Worm (Caenorhabditis elegans) whole organism, early embryonic: ENCODE data around the gene C01B10.7.

Source experiments
- B0310.2 ChIP-seq: sonication (generic microtip); optimal IDR thresholded peaks from 2 replicates; lab custom pipeline; 2016; ENCODE audit warnings: mild to moderate bottlenecking, missing genetic modification characterization, missing compliant biosample characterization
- F13C5.2 ChIP-seq: sonication (generic microtip); optimal IDR thresholded peaks from 2 replicates; lab custom pipeline; 2017; ENCODE audit warnings: mild to moderate bottlenecking, missing genetic modification characterization, inconsistent platforms, missing compliant biosample characterization
- aly-1 ChIP-seq: sonication (generic microtip); optimal IDR thresholded peaks from 2 replicates; lab custom pipeline; 2016; ENCODE audit warnings: missing genetic modification characterization, missing compliant biosample characterization
- ama-1 ChIP-seq: fragments of 150-350 bp; optimal IDR thresholded peaks from 2 replicates; lab custom pipeline; 2014
- ceh-13 ChIP-seq: fragments of 200-800 bp; sonication (Bioruptor generic); optimal IDR thresholded peaks from 2 replicates; lab custom pipeline; 2018; ENCODE audit warnings: mild to moderate bottlenecking, missing genetic modification characterization, missing compliant biosample characterization
- ceh-36 ChIP-seq: sonication (generic microtip); optimal IDR thresholded peaks from 2 replicates; lab custom pipeline; 2016; ENCODE audit warnings: missing genetic modification characterization, inconsistent platforms, missing compliant biosample characterization
- ets-7 ChIP-seq: sonication (generic microtip); optimal IDR thresholded peaks from 2 replicates; lab custom pipeline; 2016; ENCODE audit warnings: missing genotype, missing genetic modification characterization, missing compliant biosample characterization
- flt-1 ChIP-seq: fragments of 200-800 bp; sonication (Bioruptor generic); IDR thresholded peaks from 2 replicates; pipeline ENCODE4 v1.3.6; 2022; ENCODE audit warnings: missing genetic modification characterization, missing compliant biosample characterization
- hmbx-1 ChIP-seq: sonication (generic microtip); optimal IDR thresholded peaks from 2 replicates; lab custom pipeline; 2016; ENCODE audit warnings: mild to moderate bottlenecking, missing genetic modification characterization, missing compliant biosample characterization
- hmg-4 ChIP-seq: fragments of 200-800 bp; sonication (Bioruptor generic); optimal IDR thresholded peaks from 2 replicates; lab custom pipeline; 2018; ENCODE audit warnings: mild to moderate bottlenecking, missing genetic modification characterization, missing compliant biosample characterization
- hnd-1 ChIP-seq: sonication (generic microtip); optimal IDR thresholded peaks from 2 replicates; lab custom pipeline; 2016; ENCODE audit warnings: missing genetic modification characterization, missing compliant biosample characterization
- pes-1 ChIP-seq: fragments of 200-800 bp; sonication (Bioruptor generic); IDR thresholded peaks from 2 replicates; pipeline ENCODE4 v1.3.6; 2022; ENCODE audit warnings: missing genetic modification reagents, missing genetic modification characterization, missing compliant biosample characterization
- scrt-1 ChIP-seq: fragments of 200-800 bp; sonication (Bioruptor generic); IDR thresholded peaks from 2 replicates; pipeline ENCODE4 v1.3.6; 2022; ENCODE audit warnings: missing genetic modification characterization, missing compliant biosample characterization
- sea-1 ChIP-seq: fragments of 200-800 bp; sonication (Bioruptor generic); conservative IDR thresholded peaks from 2 replicates; pipeline ENCODE4 v1.3.6; 2022; ENCODE audit warnings: missing genetic modification characterization, missing compliant biosample characterization
- tbx-11 ChIP-seq: fragments of 200-800 bp; sonication (Bioruptor generic); IDR thresholded peaks from 2 replicates; pipeline ENCODE4 v1.3.6; 2022; ENCODE audit warnings: missing genetic modification characterization, missing compliant biosample characterization
- tbx-37 ChIP-seq: fragments of 200-800 bp; sonication (Bioruptor generic); conservative IDR thresholded peaks from 2 replicates; pipeline ENCODE4 v1.3.6; 2022; ENCODE audit warnings: missing genetic modification reagents, missing genetic modification characterization, missing compliant biosample characterization
- tra-4 ChIP-seq: sonication (generic microtip); optimal IDR thresholded peaks from 2 replicates; lab custom pipeline; 2017; ENCODE audit warnings: missing genetic modification characterization, missing compliant biosample characterization

The C01B10.7 gene

DNA sequence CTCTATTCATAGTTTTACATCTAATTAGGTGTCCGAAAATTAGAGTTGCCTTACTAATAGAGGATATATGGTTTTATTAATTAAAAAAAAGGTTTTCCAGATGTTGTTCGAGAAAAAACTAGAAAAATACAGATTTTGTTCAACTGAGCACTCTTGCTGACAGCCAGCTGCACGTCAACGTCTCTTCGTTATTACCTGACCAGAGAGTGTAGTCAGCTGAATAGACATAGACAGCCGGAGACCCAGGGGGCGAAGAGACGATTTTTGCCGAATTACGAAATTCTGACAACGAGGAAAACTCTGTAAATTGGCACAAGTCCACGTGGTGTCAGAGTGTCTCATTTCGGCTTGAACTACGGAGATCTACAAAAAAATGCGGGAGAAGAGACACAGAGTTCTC is 19.7 kb upstream of the C01B10.7 start:
- TF ChIP-seq hmg-4 (no peak), F13C5.2 (no peak), B0310.2 (tag; lab: Kevin White, UChicago) (no peak), flt-1 (GFP tag; lab: Robert Waterston, UW) (no peak), ets-7 (no peak), ceh-13 (GFP tag; lab: Kevin White, UChicago) (no peak), pes-1 (no peak), ceh-36 (tag; lab: Kevin White, UChicago) (no peak), aly-1 (tag; lab: Kevin White, UChicago) (no peak), tbx-11 (GFP tag; lab: Robert Waterston, UW) (no peak), tra-4 (tag; lab: Kevin White, UChicago) (no peak), tbx-37 (GFP tag; lab: Robert Waterston, UW) (no peak), scrt-1 (GFP tag; lab: Robert Waterston, UW) (no peak), sea-1 (no peak), hmbx-1 (no peak), ama-1 (lab: Kevin White, UChicago) (no peak)

DNA sequence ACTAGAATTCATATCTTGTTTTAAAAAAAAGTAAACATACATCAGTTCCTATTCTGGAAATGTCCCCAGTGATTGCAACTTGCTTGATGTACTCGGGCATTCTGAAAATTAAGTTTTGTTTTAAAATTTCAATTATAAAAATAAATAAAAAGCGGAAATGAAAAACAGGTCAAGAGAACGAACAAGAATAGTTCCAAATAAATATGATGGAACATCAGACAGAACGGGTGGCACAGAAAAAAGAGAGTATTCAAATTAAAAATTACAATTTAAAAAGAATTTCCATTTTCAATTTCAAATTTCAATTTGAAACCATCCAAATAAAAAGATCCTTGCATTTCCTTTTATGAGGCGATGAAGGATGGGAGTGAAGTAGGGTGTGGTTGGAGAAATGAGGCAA is 17.1 kb upstream of the C01B10.7 start, which contains the start of gene C01B10.3:
C01B10.3 (minus strand) TSS at position 101 of the 400 bp plus-strand sequence.
- TF ChIP-seq sea-1: no peak
- no peak for TF ChIP-seq flt-1 (GFP tag; lab: Robert Waterston, UW)
- TF ChIP-seq tbx-37 (GFP tag; lab: Robert Waterston, UW): no peak
- no peak for TF ChIP-seq pes-1
- no peak for TF ChIP-seq tbx-11 (GFP tag; lab: Robert Waterston, UW)
- TF ChIP-seq hnd-1: no peak
- TF ChIP-seq tra-4 (tag; lab: Kevin White, UChicago): no peak
- TF ChIP-seq ceh-13 (GFP tag; lab: Kevin White, UChicago): no peak
- TF ChIP-seq aly-1 (tag; lab: Kevin White, UChicago): no peak
- no peak for TF ChIP-seq ets-7
- TF ChIP-seq hmg-4: no peak
- TF ChIP-seq hmbx-1: no peak
- TF ChIP-seq F13C5.2: no peak
- no peak for TF ChIP-seq B0310.2 (tag; lab: Kevin White, UChicago)
- TF ChIP-seq scrt-1 (GFP tag; lab: Robert Waterston, UW): no peak
- TF ChIP-seq ama-1 (lab: Kevin White, UChicago): no peak
- TF ChIP-seq ceh-36 (tag; lab: Kevin White, UChicago): no peak

DNA sequence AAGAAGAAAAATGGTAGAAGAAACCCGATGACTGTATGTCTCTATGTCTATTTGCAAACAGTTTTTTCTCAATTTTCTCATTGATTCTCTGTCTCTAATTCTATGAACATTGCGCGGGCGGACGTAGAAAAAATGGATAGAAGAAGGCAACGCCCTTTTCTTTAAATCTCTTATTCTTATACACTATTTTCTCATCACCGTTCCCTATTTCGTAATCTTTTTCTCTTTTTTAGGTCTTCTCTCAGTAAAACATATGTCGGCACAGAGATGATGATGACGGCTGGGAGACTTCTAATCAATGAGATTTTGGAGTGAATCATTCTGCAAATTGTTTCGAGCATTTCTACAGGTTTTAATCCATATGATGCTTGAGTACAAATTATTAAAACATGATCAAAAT is 16.2 kb upstream of the C01B10.7 start:
- no peak for TF ChIP-seq ceh-13 (GFP tag; lab: Kevin White, UChicago)
- TF ChIP-seq aly-1 (tag; lab: Kevin White, UChicago): no peak
- no peak for TF ChIP-seq ama-1 (lab: Kevin White, UChicago)
- TF ChIP-seq tbx-37 (GFP tag; lab: Robert Waterston, UW): no peak
- TF ChIP-seq pes-1: no peak
- no peak for TF ChIP-seq ceh-36 (tag; lab: Kevin White, UChicago)
- TF ChIP-seq B0310.2 (tag; lab: Kevin White, UChicago): no peak
- TF ChIP-seq ets-7: no peak
- no peak for TF ChIP-seq hmg-4
- no peak for TF ChIP-seq tra-4 (tag; lab: Kevin White, UChicago)
- no peak for TF ChIP-seq F13C5.2
- no peak for TF ChIP-seq flt-1 (GFP tag; lab: Robert Waterston, UW)
- TF ChIP-seq hnd-1: no peak
- no peak for TF ChIP-seq tbx-11 (GFP tag; lab: Robert Waterston, UW)
- no peak for TF ChIP-seq hmbx-1
- TF ChIP-seq sea-1: no peak
- no peak for TF ChIP-seq scrt-1 (GFP tag; lab: Robert Waterston, UW)

DNA sequence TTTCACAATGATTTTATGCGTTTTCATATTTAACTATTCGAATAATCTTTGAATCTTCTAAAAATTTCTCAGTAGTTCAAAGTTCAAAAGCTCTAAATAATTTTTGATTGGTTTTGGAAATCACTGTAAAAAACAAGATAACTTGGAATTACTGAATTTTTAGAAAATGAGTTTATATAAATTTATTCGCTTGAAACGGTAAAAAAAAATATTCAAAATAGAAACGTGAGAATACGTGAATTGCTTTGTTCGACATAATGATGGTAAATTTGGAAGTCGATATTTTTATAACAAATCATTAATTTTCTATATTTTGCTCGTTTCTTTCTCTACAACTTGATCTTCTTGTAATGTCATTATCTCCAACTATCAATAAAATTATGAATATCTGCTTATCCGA is 15.0 kb upstream of the C01B10.7 start, which contains the start of gene C01B10.44:
C01B10.44 (plus strand) TSS at position 301 of the 400 bp plus-strand sequence.
- TF ChIP-seq flt-1 (GFP tag; lab: Robert Waterston, UW): no peak
- TF ChIP-seq pes-1: no peak

DNA sequence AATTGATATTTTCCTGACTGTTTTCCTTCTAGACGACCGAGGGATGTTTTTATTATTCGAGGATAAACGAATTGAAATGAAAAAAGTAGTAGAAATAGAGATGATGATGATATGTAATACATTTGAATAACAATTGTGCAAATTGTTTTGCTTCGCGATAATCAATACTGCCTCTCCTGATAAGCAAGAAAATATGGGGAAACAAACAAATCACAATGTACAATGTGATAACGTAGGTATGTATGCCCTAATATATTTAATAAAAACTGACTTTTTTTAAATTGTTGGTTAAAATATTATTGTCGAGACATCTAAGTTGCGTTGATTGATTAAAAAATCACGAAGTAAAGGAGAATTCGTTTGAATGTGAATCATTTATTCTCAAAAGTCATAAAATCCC is 10.6 kb upstream of the C01B10.7 start, which contains the start of gene cest-5.2:
cest-5.2 (minus strand) TSS at position 128 of the 400 bp plus-strand sequence.
- TF ChIP-seq hmg-4: no peak
- no peak for TF ChIP-seq ceh-13 (GFP tag; lab: Kevin White, UChicago)
- no peak for TF ChIP-seq tbx-11 (GFP tag; lab: Robert Waterston, UW)
- TF ChIP-seq aly-1 (tag; lab: Kevin White, UChicago): no peak
- TF ChIP-seq scrt-1 (GFP tag; lab: Robert Waterston, UW): no peak

DNA sequence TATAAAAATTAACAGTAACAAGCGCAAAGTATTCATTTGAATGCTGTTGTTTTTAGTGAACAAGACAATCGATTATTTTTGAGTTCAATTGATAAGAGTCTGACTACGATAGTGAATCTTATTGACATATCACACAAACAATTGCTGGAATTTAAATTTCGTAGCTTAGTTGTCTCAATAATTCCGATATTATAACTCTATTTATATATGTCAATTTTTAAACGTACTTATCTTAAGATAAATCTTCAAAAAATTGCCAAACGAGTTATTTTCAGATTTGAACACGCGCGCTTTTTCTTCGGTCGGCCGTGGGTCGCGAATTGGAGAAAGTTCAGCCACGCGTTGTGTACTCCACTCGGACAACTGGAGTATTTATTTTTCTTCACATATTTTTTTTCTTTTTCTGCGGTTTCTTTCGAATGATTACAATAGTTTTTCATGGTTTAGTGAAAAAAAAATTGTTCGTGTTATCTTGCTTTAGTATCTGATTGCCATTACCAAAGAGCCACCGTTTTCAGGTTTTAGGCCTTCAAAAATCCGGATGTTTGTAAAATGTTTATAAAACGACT is 6.6 kb upstream of the C01B10.7 start, which contains the start of the genes cest-5.1 and C01B10.9:
cest-5.1 (minus strand) TSS at position 51 of the 569 bp plus-strand sequence.
C01B10.9 (plus strand) TSS at position 519 of the 569 bp plus-strand sequence.
- peak; percentile 26 for TF ChIP-seq F13C5.2
- TF ChIP-seq aly-1 (tag; lab: Kevin White, UChicago): no peak
- no peak for TF ChIP-seq tra-4 (tag; lab: Kevin White, UChicago)
- TF ChIP-seq tbx-37 (GFP tag; lab: Robert Waterston, UW): peak; percentile 71

DNA sequence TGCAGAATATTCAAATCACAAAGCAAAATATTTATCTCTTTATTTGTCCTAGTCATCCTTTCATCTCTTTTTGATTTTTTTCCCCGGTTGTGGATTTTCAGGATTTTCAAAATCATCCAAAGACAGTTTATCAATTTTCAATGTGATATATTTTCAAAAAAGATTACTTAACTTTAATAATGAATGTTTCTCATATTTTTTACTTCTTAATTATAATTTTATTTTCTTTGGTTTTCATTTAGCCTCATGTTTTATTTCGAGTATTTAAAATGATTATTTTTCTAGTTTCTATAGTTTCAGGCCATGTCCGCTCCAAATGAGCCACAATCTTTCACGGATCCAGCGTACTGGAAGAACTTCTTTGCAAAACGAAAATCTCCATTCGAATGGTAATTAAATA is 3.6 kb upstream of the C01B10.7 start, which contains the start of gene metl-13:
metl-13 (plus strand) TSS at position 301 of the 400 bp plus-strand sequence.
- no peak for TF ChIP-seq ama-1 (lab: Kevin White, UChicago)

DNA sequence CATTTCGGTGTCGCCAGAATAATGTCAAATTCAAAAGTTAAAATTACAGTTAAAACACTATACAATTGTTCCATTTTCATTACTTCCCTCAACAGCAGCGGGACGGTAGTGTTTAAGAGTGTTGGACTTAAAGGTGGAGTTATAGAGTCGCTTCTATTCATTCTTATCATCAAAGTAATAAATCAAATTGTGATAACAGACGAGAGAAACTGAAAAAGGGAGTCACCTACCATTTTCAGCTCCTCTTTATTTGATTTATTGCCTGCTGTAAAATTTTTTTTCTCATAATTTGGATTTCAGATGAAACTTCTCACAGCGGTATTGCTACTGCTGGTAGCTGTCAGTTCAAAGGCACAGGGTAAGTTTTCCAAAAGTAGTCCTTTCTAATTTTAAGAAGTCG is 1.5 kb downstream of the C01B10.7 start, which contains the start of gene C01B10.6:
C01B10.6 (plus strand) TSS at position 301 of the 400 bp plus-strand sequence.
- no peak for TF ChIP-seq tbx-11 (GFP tag; lab: Robert Waterston, UW)
- TF ChIP-seq hmbx-1: no peak
- no peak for TF ChIP-seq F13C5.2
- no peak for TF ChIP-seq ama-1 (lab: Kevin White, UChicago)
- no peak for TF ChIP-seq ets-7
